Worm (Caenorhabditis elegans) whole organism, young adult: ENCODE measurements around the gene clec-173.

Source experiments
- F10E7.11 ChIP-seq: sonication (generic microtip); optimal IDR thresholded peaks from 2 replicates; lab custom pipeline; 2017; ENCODE audit warnings: mild to moderate bottlenecking, missing genetic modification characterization, moderate library complexity, missing compliant biosample characterization
- egl-18 ChIP-seq: fragments of 200-800 bp; sonication (Bioruptor generic); IDR thresholded peaks from 2 replicates; pipeline ENCODE4 v1.3.6; 2022; ENCODE audit warnings: missing genetic modification reagents, missing genetic modification characterization, missing compliant biosample characterization
- gei-17 ChIP-seq: fragments of 200-800 bp; sonication (Bioruptor generic); optimal IDR thresholded peaks from 2 replicates; lab custom pipeline; 2018; ENCODE audit warnings: mild to moderate bottlenecking, missing genetic modification characterization, missing compliant biosample characterization
- hlh-26 ChIP-seq: fragments of 200-800 bp; sonication (Bioruptor generic); conservative IDR thresholded peaks from 2 replicates; pipeline ENCODE4 v1.3.6; 2022; ENCODE audit warnings: missing genetic modification reagents, missing genetic modification characterization, missing compliant biosample characterization
- lin-35 ChIP-seq, 3 experiments: fragments of 150-350 bp in 2 of 3; sonication (generic microtip) in 1 of 3; optimal IDR thresholded peaks; 2 replicates each; lab custom pipeline; 2014 to 2018; ENCODE audit warnings: missing biosample characterization in 3 of 3, missing genetic modification characterization in 3 of 3, missing genetic modification reagents in 3 of 3
- madf-10 ChIP-seq: sonication (generic microtip); optimal IDR thresholded peaks from 2 replicates; lab custom pipeline; 2016; ENCODE audit warnings: mild to moderate bottlenecking, missing genetic modification characterization, missing compliant biosample characterization
- rpc-1 ChIP-seq, 2 experiments: fragments of 150-350 bp in 1 of 2; sonication (generic microtip) in 1 of 2; optimal IDR thresholded peaks; 2 replicates each; lab custom pipeline; 2014 to 2018; ENCODE audit warnings: missing biosample characterization in 1 of 2, missing genetic modification characterization in 1 of 2, missing genetic modification reagents in 1 of 2, missing genotype in 1 of 2
- snpc-4 ChIP-seq, 5 experiments: fragments of 150-350 bp in 1 of 5; sonication (generic microtip) in 4 of 5; optimal IDR thresholded peaks; 2 replicates each; lab custom pipeline; 2014 to 2018; ENCODE audit warnings: missing genetic modification characterization in 5 of 5, missing biosample characterization in 3 of 5, antibody characterized with exemption in 2 of 5, mild to moderate bottlenecking in 2 of 5, missing compliant biosample characterization in 2 of 5, missing genotype in 2 of 5, moderate library complexity in 2 of 5, missing genetic modification reagents in 1 of 5

DNA sequence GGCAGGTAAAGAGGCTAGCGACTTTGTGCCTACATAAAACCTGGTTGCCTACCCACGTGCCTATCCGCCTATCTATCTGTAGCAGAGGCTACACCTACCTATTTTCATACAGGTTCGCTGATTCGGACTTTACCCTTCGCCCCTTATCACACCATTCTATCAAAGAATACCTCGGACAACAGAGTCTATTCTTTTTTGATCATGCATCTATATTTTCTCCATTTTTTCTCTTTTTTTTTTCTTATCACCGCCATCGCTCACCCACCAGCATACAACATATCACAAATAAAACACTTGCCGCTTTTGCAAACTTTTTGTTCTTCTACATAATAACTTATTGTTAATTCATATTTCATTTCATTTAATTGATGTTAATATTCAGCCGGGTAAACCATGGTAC is 9.0 kb downstream of the clec-173 start, which contains the start of gene T26C12.1:
- TF ChIP-seq hlh-26 (GFP tag; lab: Robert Waterston, UW) (no peak), snpc-4 (GFP tag; optimal IDR thresholded peaks at IDR 0.05; lab: Kevin White, UChicago) (no peak), snpc-4 (tag; optimal IDR thresholded peaks at IDR 0.05; lab: Kevin White, UChicago) (no peak), gei-17 (GFP tag; lab: Kevin White, UChicago) (no peak), madf-10 (tag; lab: Kevin White, UChicago) (no peak), lin-35 (GFP tag; optimal IDR thresholded peaks at IDR 0.05; lab: Kevin White, UChicago) (no peak), rpc-1 (optimal IDR thresholded peaks at IDR 0.05; lab: Kevin White, UChicago) (no peak), rpc-1 (tag; optimal IDR thresholded peaks at IDR 0.05; lab: Kevin White, UChicago) (no peak), F10E7.11 (tag; lab: Kevin White, UChicago) (no peak), egl-18 (GFP tag; lab: Robert Waterston, UW) (no peak)
